Worm (Caenorhabditis elegans) whole organism, L3 larva: ENCODE measurements around the gene F38A5.2.
A peak's percentile ranks its signal among the peaks of the same experiment; 100 is the strongest.

ENCODE experiments used
- R02D3.7 ChIP-seq: fragments of 150-350 bp; optimal IDR thresholded peaks from 2 replicates; lab custom pipeline; 2014; ENCODE audit warnings: missing biosample characterization, missing genetic modification characterization
- aly-2 ChIP-seq: fragments of 150-350 bp; optimal IDR thresholded peaks from 2 replicates; lab custom pipeline; 2014; ENCODE audit warnings: missing biosample characterization, missing genetic modification characterization
- ceh-28 ChIP-seq: fragments of 150-350 bp; optimal IDR thresholded peaks from 2 replicates; lab custom pipeline; 2014; ENCODE audit warnings: missing biosample characterization, missing genetic modification reagents, missing genetic modification characterization
- fos-1 ChIP-seq: fragments of 150-350 bp; optimal IDR thresholded peaks from 2 replicates; lab custom pipeline; 2014; ENCODE audit warnings: missing biosample characterization, missing genetic modification characterization
- nhr-11 ChIP-seq: fragments of 150-350 bp; optimal IDR thresholded peaks from 2 replicates; lab custom pipeline; 2014; ENCODE audit warnings: missing biosample characterization, missing genetic modification characterization
- nhr-77 ChIP-seq: fragments of 150-350 bp; optimal IDR thresholded peaks from 2 replicates; lab custom pipeline; 2014; ENCODE audit warnings: missing biosample characterization, missing genetic modification characterization
- pqm-1 ChIP-seq: fragments of 150-350 bp; optimal IDR thresholded peaks from 2 replicates; lab custom pipeline; 2017; ENCODE audit warnings: missing biosample characterization, missing genetic modification characterization, inconsistent platforms
- sea-2 ChIP-seq: fragments of 150-350 bp; sonication (generic microtip); optimal IDR thresholded peaks from 4 replicates; lab custom pipeline; 2014; ENCODE audit warnings: missing biosample characterization, missing genetic modification reagents, missing genetic modification characterization
- unc-39 ChIP-seq: sonication (generic microtip); optimal IDR thresholded peaks from 4 replicates; lab custom pipeline; 2017; ENCODE audit warnings: missing biosample characterization, missing genetic modification characterization
- ztf-4 ChIP-seq: fragments of 150-350 bp; optimal IDR thresholded peaks from 2 replicates; lab custom pipeline; 2014; ENCODE audit warnings: missing biosample characterization, missing genetic modification characterization

DNA sequence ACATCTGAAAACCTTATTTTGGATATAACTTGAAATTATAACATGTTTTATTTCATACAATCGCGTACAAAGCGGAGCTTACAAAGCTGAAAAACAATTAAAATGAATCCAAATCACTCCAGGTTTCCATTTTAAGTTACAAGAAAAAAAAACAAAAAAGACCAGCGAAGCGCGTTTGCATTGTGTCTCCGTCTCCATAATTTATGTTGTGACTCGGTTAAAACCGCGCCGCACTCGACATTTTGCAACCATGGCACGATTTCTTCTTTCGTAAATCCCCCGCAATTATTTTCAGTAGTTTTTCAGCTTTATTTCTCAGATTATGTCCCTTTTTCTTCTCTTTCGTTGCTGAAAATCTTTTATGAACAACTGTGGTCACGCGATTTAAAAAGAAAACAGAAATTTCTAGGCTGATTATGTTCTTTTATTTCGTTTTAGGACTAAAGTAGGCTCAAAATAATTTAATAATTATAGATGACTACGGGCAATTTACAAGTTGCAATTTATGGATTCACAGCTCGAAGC, at the start of gene F38A5.2, which contains the start of gene dnj-11:
- TF ChIP-seq pqm-1 (tag; lab: Kevin White, UChicago) (peak; percentile 62), sea-2 (no peak), ceh-28 (tag; lab: Kevin White, UChicago) (peak; percentile 18), nhr-77 (tag; lab: Kevin White, UChicago) (no peak), R02D3.7 (tag; lab: Kevin White, UChicago) (peak; percentile 68), fos-1 (tag; lab: Kevin White, UChicago) (no peak), unc-39 (tag; lab: Kevin White, UChicago) (no peak), ztf-4 (tag; lab: Kevin White, UChicago) (no peak), aly-2 (no peak), nhr-11 (no peak)
